Fruit fly (Drosophila melanogaster) whole organism, larva: Measurements from ENCODE around the gene dia.
A peak's percentile ranks its signal among the peaks of the same experiment; 100 is the strongest.

Source experiments
- noc ChIP-seq: fragments of 200-800 bp; sonication (Bioruptor generic); optimal IDR thresholded peaks from 3 replicates; lab custom pipeline; 2019; ENCODE audit warnings: missing biosample characterization, mild to moderate bottlenecking, missing genetic modification characterization, moderate library complexity

Gene dia

DNA sequence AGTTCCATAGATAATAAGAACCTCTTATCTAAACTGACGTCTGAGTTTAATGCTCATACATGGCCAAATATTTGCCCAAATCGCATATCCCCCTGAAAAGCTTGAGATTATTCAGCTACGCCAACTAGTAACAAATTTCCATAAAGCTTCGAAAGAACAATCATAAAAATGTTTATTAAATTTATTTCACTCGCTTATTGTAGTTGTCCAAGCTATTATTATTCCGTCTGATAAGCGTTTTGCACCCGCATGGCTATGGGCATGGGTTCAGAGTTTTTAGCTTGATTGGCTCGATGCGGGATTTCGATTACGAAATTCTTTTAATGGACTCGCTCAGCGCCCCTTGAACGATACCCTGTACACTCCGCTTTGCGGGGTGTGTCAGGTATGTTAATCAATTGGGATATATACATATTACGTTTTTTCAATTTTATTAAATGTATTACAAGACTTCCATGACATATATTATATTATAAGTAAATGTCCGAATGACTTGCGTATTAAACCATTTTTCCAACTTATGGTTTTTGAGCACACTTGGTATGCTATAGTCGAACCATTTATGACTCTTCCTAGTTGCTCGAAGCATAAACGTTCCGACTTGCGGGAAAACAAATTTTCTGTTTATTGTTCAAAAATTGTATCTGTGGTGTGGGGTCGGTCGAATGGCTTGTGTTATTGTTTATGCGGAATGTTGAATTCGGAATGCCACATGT lies 47.8 kb downstream of the dia start:
- TF ChIP-seq noc: peak; percentile 97

DNA sequence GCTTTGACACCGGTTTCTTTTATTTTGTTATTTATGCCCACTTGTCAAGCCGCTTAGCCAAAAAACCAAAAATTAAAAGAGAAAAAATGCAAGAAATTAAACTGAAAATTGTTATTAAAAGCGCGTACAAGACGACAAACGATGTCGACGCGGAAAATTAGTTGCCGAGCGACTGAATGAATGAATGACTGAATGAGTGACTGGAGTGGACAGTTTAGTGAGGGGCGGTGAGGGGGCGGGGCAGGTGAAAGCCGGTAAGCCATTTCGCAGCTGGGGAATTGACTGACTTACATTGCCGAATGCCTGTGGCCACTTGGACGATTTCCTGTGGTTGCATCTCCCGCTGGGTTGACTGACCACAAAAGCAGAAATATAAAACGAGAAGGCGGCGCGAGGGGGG lies 48.7 kb downstream of the dia start:
- no peak for TF ChIP-seq noc

DNA sequence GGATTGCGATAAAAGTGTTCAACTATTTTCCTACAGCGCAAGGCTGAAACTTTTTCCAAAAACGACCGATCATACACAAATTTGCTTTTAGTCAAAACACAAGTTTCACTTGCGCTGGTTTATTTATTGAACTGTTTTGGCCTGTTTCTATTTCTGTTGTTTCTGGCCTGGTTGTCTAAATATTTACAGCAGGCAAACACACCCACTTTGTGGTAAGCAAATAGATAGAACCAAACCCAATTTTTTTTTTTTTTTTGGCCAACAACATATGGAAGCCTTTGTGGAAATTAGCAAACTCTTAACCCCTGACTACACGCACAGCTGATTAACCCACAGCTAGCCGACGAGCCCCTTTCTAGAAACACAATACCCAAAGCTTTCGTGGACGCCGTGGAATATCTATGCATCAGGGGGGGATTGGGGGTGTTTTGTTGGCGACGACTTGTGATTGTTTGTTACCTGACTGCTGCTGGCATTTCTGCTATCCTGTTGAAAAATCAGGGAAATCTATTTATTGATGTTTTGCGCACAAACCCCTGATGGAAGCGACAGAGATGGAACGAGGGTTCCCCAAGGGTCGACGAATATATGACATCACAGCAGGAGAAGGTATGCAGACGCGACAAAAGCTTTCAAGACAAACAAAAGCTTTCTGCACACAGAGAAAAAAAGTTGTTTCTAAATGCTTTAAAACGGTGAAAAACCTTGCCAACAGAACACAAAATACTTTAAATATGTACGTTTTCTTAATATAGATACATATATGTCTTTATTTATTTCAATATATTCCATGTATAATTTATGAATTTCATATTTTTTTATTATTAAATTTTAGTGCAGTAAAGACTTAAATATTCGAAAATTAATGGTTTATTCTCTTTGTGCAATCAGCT lies 49.9 kb downstream of the dia start:
- peak; percentile 68 for TF ChIP-seq noc

- no peak for TF ChIP-seq noc
These were observed 50.7 kb downstream of the dia start for dm6 chr2L:20808510-20809195.

DNA sequence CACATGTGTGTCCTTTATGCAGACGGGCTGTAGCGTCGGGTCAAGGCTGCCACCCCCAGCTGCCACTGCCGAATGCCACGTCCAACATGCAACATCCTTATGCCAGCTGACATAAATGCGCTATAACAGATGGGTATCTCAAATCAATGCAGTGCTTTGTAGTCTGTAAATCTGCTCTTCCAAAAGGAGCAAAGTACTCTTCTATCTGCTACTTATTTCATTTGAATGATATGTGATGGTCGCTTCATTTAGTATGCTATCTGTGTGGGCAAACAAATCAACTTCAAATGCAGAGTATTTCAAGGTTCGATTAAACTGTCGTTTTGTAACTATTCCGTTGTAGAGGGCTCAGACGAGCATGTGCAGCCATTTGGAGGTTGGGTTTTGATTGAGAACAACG lies 51.3 kb downstream of the dia start:
- no peak for TF ChIP-seq noc

- TF ChIP-seq noc: no peak
These were observed 53.2 kb downstream of the dia start for dm6 chr2L:20811039-20811652.

- TF ChIP-seq noc: no peak
These were observed 54.6 kb downstream of the dia start for dm6 chr2L:20812283-20813189.

dm6 chr2L:20816140-20816539 lies 58.2 kb downstream of the dia start, which contains the start of gene CG33322:
TSS of gene CG33322 (minus strand) at chr2L:20816240.
- no peak for TF ChIP-seq noc

dm6 chr2L:20817170-20817569 lies 59.2 kb downstream of the dia start, which contains the start of gene CheB38b:
TSS of gene CheB38b (minus strand) at chr2L:20817270.
- TF ChIP-seq noc: no peak
